Fruit fly (Drosophila melanogaster): ENCODE measurements around the gene Sry-delta.

The Sry-delta gene

dm6 chr3R:30061154-30061482 lies 18.0 kb downstream of the Sry-delta start (continued):
- TF ChIP-seq CG17568 (GFP tag; optimal IDR thresholded peaks at IDR 0.05), result peak; percentile 37
- TF ChIP-seq CG10654 (GFP tag; optimal IDR thresholded peaks at IDR 0.05), result peak; percentile 90
- no peak for TF ChIP-seq Dip2 (GFP tag; IDR thresholded peaks at IDR 0.05)
- TF ChIP-seq lilli (GFP tag; optimal IDR thresholded peaks at IDR 0.05), result peak; percentile 45
- TF ChIP-seq ems (GFP tag; optimal IDR thresholded peaks at IDR 0.05), result peak; percentile 89
- TF ChIP-seq zf30C (GFP tag; optimal IDR thresholded peaks at IDR 0.05), result peak; percentile 65
- TF ChIP-seq HmgD (GFP tag; optimal IDR thresholded peaks at IDR 0.05), result peak; percentile 58
- TF ChIP-seq wek (GFP tag; optimal IDR thresholded peaks at IDR 0.05), result peak; percentile 61
- TF ChIP-seq Doc3 (GFP tag; IDR thresholded peaks at IDR 0.05; ENCODE audit: partially characterized antibody), result no peak
- TF ChIP-seq CG33557 (GFP tag; optimal IDR thresholded peaks at IDR 0.05), result no peak
- TF ChIP-seq ase (GFP tag; IDR thresholded peaks at IDR 0.05), result peak; percentile 91
- peak; percentile 78 for TF ChIP-seq dimm (GFP tag; IDR thresholded peaks at IDR 0.05)
- TF ChIP-seq CG8290 (GFP tag; optimal IDR thresholded peaks at IDR 0.05), result peak; percentile 85
- peak in 1 of 2 experiments; percentile 77 for TF ChIP-seq CG8290 (tag; optimal IDR thresholded peaks at IDR 0.05)
- no peak for TF ChIP-seq fru (optimal IDR thresholded peaks at IDR 0.05)
- TF ChIP-seq ttk (GFP tag; IDR thresholded peaks at IDR 0.05), result peak; percentile 94
- peak; percentile 88 for TF ChIP-seq Sox102F (GFP tag; optimal IDR thresholded peaks at IDR 0.05)
- peak; percentile 26 to 83 for TF ChIP-seq Hr51 (GFP tag; optimal IDR thresholded peaks at IDR 0.05)
- TF ChIP-seq Gug (GFP tag; IDR thresholded peaks at IDR 0.05), result peak; percentile 83
- TF ChIP-seq croc (GFP tag; conservative IDR thresholded peaks at IDR 0.05), result peak; percentile 83
- TF ChIP-seq pzg (GFP tag; optimal IDR thresholded peaks at IDR 0.05), result no peak
- TF ChIP-seq CG6654 (GFP tag; optimal IDR thresholded peaks at IDR 0.05), result peak; percentile 68
- TF ChIP-seq CG6765 (GFP tag; optimal IDR thresholded peaks at IDR 0.05), result peak; percentile 68
- peak; percentile 83 for TF ChIP-seq Dad (GFP tag; optimal IDR thresholded peaks at IDR 0.05)
- TF ChIP-seq tll (GFP tag; optimal IDR thresholded peaks at IDR 0.05), result no peak
- peak; percentile 85 for TF ChIP-seq lmd (GFP tag; IDR thresholded peaks at IDR 0.05)
- peak; percentile 50 for TF ChIP-seq CG12744 (GFP tag; optimal IDR thresholded peaks at IDR 0.05)
- peak in 1 of 2 experiments; percentile 76 for TF ChIP-seq eve (GFP tag; optimal IDR thresholded peaks at IDR 0.05)
- peak; percentile 81 for TF ChIP-seq Hsf (GFP tag; optimal IDR thresholded peaks at IDR 0.05)
- TF ChIP-seq tin (GFP tag; optimal IDR thresholded peaks at IDR 0.05), result peak; percentile 93
- TF ChIP-seq CG4282 (GFP tag; optimal IDR thresholded peaks at IDR 0.05), result no peak
- peak; percentile 89 for TF ChIP-seq Side (GFP tag; optimal IDR thresholded peaks at IDR 0.05)
- peak; percentile 83 for TF ChIP-seq dati (GFP tag; IDR thresholded peaks at IDR 0.05)
- TF ChIP-seq CG9797 (GFP tag; optimal IDR thresholded peaks at IDR 0.05), result no peak
- no peak for TF ChIP-seq zen2 (GFP tag; IDR thresholded peaks at IDR 0.05; ENCODE audit: partially characterized antibody)
- peak; percentile 20 for TF ChIP-seq luna (GFP tag; optimal IDR thresholded peaks at IDR 0.05)
- peak; percentile 91 for TF ChIP-seq Rx (GFP tag; IDR thresholded peaks at IDR 0.05)
- peak; percentile 27 for TF ChIP-seq CG16815 (GFP tag; optimal IDR thresholded peaks at IDR 0.05)
- TF ChIP-seq Trl (optimal IDR thresholded peaks at IDR 0.05), result peak in 1 of 2 experiments; percentile 1
- peak; percentile 92 for TF ChIP-seq Trl (GFP tag; optimal IDR thresholded peaks at IDR 0.05)
- TF ChIP-seq lab (GFP tag; optimal IDR thresholded peaks at IDR 0.05), result peak; percentile 92
- TF ChIP-seq ac (GFP tag; optimal IDR thresholded peaks at IDR 0.05), result no peak
- no peak for TF ChIP-seq ash1 (GFP tag; optimal IDR thresholded peaks at IDR 0.05)
- peak; percentile 60 for TF ChIP-seq Myb (GFP tag; optimal IDR thresholded peaks at IDR 0.05)
- no peak for TF ChIP-seq pfk (GFP tag; optimal IDR thresholded peaks at IDR 0.05)
- peak; percentile 85 for TF ChIP-seq CG11696 (GFP tag; IDR thresholded peaks at IDR 0.05)
- TF ChIP-seq CG18764 (GFP tag; optimal IDR thresholded peaks at IDR 0.05), result peak; percentile 79
- TF ChIP-seq Optix (GFP tag; IDR thresholded peaks at IDR 0.05), result peak; percentile 85
- peak; percentile 64 for TF ChIP-seq Atf3 (GFP tag; optimal IDR thresholded peaks at IDR 0.05)
- no peak for TF ChIP-seq pita (GFP tag; optimal IDR thresholded peaks at IDR 0.05)
- TF ChIP-seq CG7271 (tag; optimal IDR thresholded peaks at IDR 0.05), result peak; percentile 41
- TF ChIP-seq az2 (GFP tag; optimal IDR thresholded peaks at IDR 0.05), result peak; percentile 76
- TF ChIP-seq Nf-YB (GFP tag; optimal IDR thresholded peaks at IDR 0.05), result peak; percentile 43
